Fruit fly (Drosophila melanogaster): Measurements from ENCODE around the gene anchor.

dm6 chr3L:17595810-17596561, 25.6 kb upstream of the anchor start:
- TF ChIP-seq Hr83 (GFP tag; optimal IDR thresholded peaks at IDR 0.05; ENCODE audit: poor library complexity, severe bottlenecking): no peak
- TF ChIP-seq Hr78 (GFP tag; optimal IDR thresholded peaks at IDR 0.05): no peak
- no peak for TF ChIP-seq pan (optimal IDR thresholded peaks at IDR 0.05)
- no peak for TF ChIP-seq ey (GFP tag; optimal IDR thresholded peaks at IDR 0.05)
- TF ChIP-seq Mio (GFP tag; optimal IDR thresholded peaks at IDR 0.05): no peak
- TF ChIP-seq br (GFP tag; optimal IDR thresholded peaks at IDR 0.05): no peak
- no peak for TF ChIP-seq lola (GFP tag; optimal IDR thresholded peaks at IDR 0.05)
- TF ChIP-seq psq (GFP tag; optimal IDR thresholded peaks at IDR 0.05): no peak
- no peak for TF ChIP-seq dmrt93B (GFP tag; optimal IDR thresholded peaks at IDR 0.05)
- no peak for TF ChIP-seq usp (GFP tag; optimal IDR thresholded peaks at IDR 0.05)
